Fruit fly (Drosophila melanogaster): ENCODE data around the gene CG4572.
A peak's percentile ranks its signal among the peaks of the same experiment; 100 is the strongest.

Gene CG4572

dm6 chr3R:19836687-19837086 is 27.5 kb downstream of the CG4572 start, which contains the start of gene bnl:
Gene bnl, minus strand, starts transcription at chr3R:19836817.
- peak; percentile 66 for TF ChIP-seq jim (GFP tag; optimal IDR thresholded peaks at IDR 0.05)
- TF ChIP-seq Rel (GFP tag; optimal IDR thresholded peaks at IDR 0.05), result no peak
- TF ChIP-seq Rel (tag; optimal IDR thresholded peaks at IDR 0.05), result peak; percentile 56
- TF ChIP-seq GATAd (GFP tag; optimal IDR thresholded peaks at IDR 0.05), result no peak
- TF ChIP-seq usp (GFP tag; optimal IDR thresholded peaks at IDR 0.05), result no peak
- TF ChIP-seq N (GFP tag; optimal IDR thresholded peaks at IDR 0.05), result no peak
- TF ChIP-seq Sp1 (GFP tag; optimal IDR thresholded peaks at IDR 0.05), result no peak
- no peak for TF ChIP-seq Hr78 (GFP tag; optimal IDR thresholded peaks at IDR 0.05)
- TF ChIP-seq dl (GFP tag; optimal IDR thresholded peaks at IDR 0.05; ENCODE audit: insufficient read depth in 1 of 2, partially characterized antibody in 2 of 2), result peak; percentile 75 to 77
- peak; percentile 7 for TF ChIP-seq psq (GFP tag; optimal IDR thresholded peaks at IDR 0.05)
- TF ChIP-seq Mio (GFP tag; optimal IDR thresholded peaks at IDR 0.05), result no peak
- TF ChIP-seq Dfd (GFP tag; optimal IDR thresholded peaks at IDR 0.05), result no peak
- no peak for TF ChIP-seq dmrt93B (GFP tag; optimal IDR thresholded peaks at IDR 0.05)
- TF ChIP-seq Jra (GFP tag; optimal IDR thresholded peaks at IDR 0.05), result no peak
- TF ChIP-seq dsf (GFP tag; optimal IDR thresholded peaks at IDR 0.05; ENCODE audit: borderline replicate concordance), result no peak
- no peak for TF ChIP-seq lola (GFP tag; optimal IDR thresholded peaks at IDR 0.05)
- TF ChIP-seq CrebA (GFP tag; optimal IDR thresholded peaks at IDR 0.05; ENCODE audit: borderline replicate concordance), result no peak
- no peak for TF ChIP-seq sage (GFP tag; optimal IDR thresholded peaks at IDR 0.05)
- TF ChIP-seq Myc (optimal IDR thresholded peaks at IDR 0.05), result no peak
- no peak for TF ChIP-seq CG9705 (GFP tag; optimal IDR thresholded peaks at IDR 0.05)
- no peak for TF ChIP-seq sv (GFP tag; optimal IDR thresholded peaks at IDR 0.05)
- no peak for TF ChIP-seq Abd-B (GFP tag; optimal IDR thresholded peaks at IDR 0.05)
- peak; percentile 33 for TF ChIP-seq rgr (GFP tag; optimal IDR thresholded peaks at IDR 0.05)
- TF ChIP-seq foxo (GFP tag; optimal IDR thresholded peaks at IDR 0.05), result peak in 1 of 2 experiments; percentile 17
- peak; percentile 13 for TF ChIP-seq Hnf4 (GFP tag; optimal IDR thresholded peaks at IDR 0.05)
- no peak for TF ChIP-seq OdsH (GFP tag; optimal IDR thresholded peaks at IDR 0.05)
- peak; percentile 14 for TF ChIP-seq Vsx2 (GFP tag; optimal IDR thresholded peaks at IDR 0.05; ENCODE audit: partially characterized antibody)
- TF ChIP-seq fru (GFP tag; optimal IDR thresholded peaks at IDR 0.05), result peak; percentile 5
- no peak for TF ChIP-seq woc (GFP tag; optimal IDR thresholded peaks at IDR 0.05)
- no peak for TF ChIP-seq tai (GFP tag; optimal IDR thresholded peaks at IDR 0.05)
- no peak for TF ChIP-seq ey (GFP tag; optimal IDR thresholded peaks at IDR 0.05)
- TF ChIP-seq Hr83 (GFP tag; optimal IDR thresholded peaks at IDR 0.05; ENCODE audit: poor library complexity, severe bottlenecking), result peak; percentile 79
- peak; percentile 23 for TF ChIP-seq br (GFP tag; optimal IDR thresholded peaks at IDR 0.05)
- peak; percentile 84 for TF ChIP-seq Dif (GFP tag; optimal IDR thresholded peaks at IDR 0.05; ENCODE audit: partially characterized antibody)
- TF ChIP-seq brk (GFP tag; optimal IDR thresholded peaks at IDR 0.05), result no peak
- peak; percentile 49 for TF ChIP-seq h (GFP tag; optimal IDR thresholded peaks at IDR 0.05)
- TF ChIP-seq pan (optimal IDR thresholded peaks at IDR 0.05), result no peak
- no peak for TF ChIP-seq CG32264 (GFP tag; optimal IDR thresholded peaks at IDR 0.05)
- no peak for TF ChIP-seq HLH106 (tag; optimal IDR thresholded peaks at IDR 0.05)

dm6 chr3R:19834982-19835381 is 29.2 kb downstream of the CG4572 start:
- TF ChIP-seq woc (GFP tag; optimal IDR thresholded peaks at IDR 0.05), result no peak
- no peak for TF ChIP-seq Mio (GFP tag; optimal IDR thresholded peaks at IDR 0.05)
- TF ChIP-seq Myc (optimal IDR thresholded peaks at IDR 0.05), result no peak
- TF ChIP-seq GATAd (GFP tag; optimal IDR thresholded peaks at IDR 0.05), result no peak
- TF ChIP-seq usp (GFP tag; optimal IDR thresholded peaks at IDR 0.05), result no peak
- TF ChIP-seq OdsH (GFP tag; optimal IDR thresholded peaks at IDR 0.05), result no peak
- TF ChIP-seq Hr83 (GFP tag; optimal IDR thresholded peaks at IDR 0.05; ENCODE audit: poor library complexity, severe bottlenecking), result no peak
- no peak for TF ChIP-seq Jra (GFP tag; optimal IDR thresholded peaks at IDR 0.05)
- TF ChIP-seq sv (GFP tag; optimal IDR thresholded peaks at IDR 0.05), result no peak
- TF ChIP-seq br (GFP tag; optimal IDR thresholded peaks at IDR 0.05), result no peak
- TF ChIP-seq lola (GFP tag; optimal IDR thresholded peaks at IDR 0.05), result no peak
- TF ChIP-seq CG32264 (GFP tag; optimal IDR thresholded peaks at IDR 0.05), result no peak

- no peak for TF ChIP-seq fru (GFP tag; optimal IDR thresholded peaks at IDR 0.05)
- TF ChIP-seq sage (GFP tag; optimal IDR thresholded peaks at IDR 0.05), result no peak
- no peak for TF ChIP-seq Mio (GFP tag; optimal IDR thresholded peaks at IDR 0.05)
- TF ChIP-seq dl (GFP tag; optimal IDR thresholded peaks at IDR 0.05; ENCODE audit: insufficient read depth in 1 of 2, partially characterized antibody in 2 of 2), result no peak
- TF ChIP-seq Dfd (GFP tag; optimal IDR thresholded peaks at IDR 0.05), result no peak
- TF ChIP-seq Abd-B (GFP tag; optimal IDR thresholded peaks at IDR 0.05), result no peak
- no peak for TF ChIP-seq N (GFP tag; optimal IDR thresholded peaks at IDR 0.05)
- TF ChIP-seq Hr78 (GFP tag; optimal IDR thresholded peaks at IDR 0.05), result no peak
- TF ChIP-seq CrebA (GFP tag; optimal IDR thresholded peaks at IDR 0.05; ENCODE audit: borderline replicate concordance), result no peak
- TF ChIP-seq h (GFP tag; optimal IDR thresholded peaks at IDR 0.05), result no peak
- no peak for TF ChIP-seq Hr83 (GFP tag; optimal IDR thresholded peaks at IDR 0.05; ENCODE audit: poor library complexity, severe bottlenecking)
- TF ChIP-seq br (GFP tag; optimal IDR thresholded peaks at IDR 0.05), result no peak
- no peak for TF ChIP-seq lola (GFP tag; optimal IDR thresholded peaks at IDR 0.05)
- TF ChIP-seq OdsH (GFP tag; optimal IDR thresholded peaks at IDR 0.05), result no peak
These were observed 30.2 kb downstream of the CG4572 start for dm6 chr3R:19833963-19834362.

Data from whole organism, wandering third instar larva.